Fruit fly (Drosophila melanogaster) whole organism, embryonic: ENCODE data around the gene MRG15.

ENCODE experiments used
- ATbp ChIP-seq: fragments of 200-800 bp; sonication (Bioruptor generic); optimal IDR thresholded peaks from 2 replicates; lab custom pipeline; 2017; ENCODE audit warnings: missing biosample characterization, mild to moderate bottlenecking, missing genetic modification characterization, missing genetic modification reagents
- Atf-2 ChIP-seq: fragments of 200-800 bp; sonication (Bioruptor generic); optimal IDR thresholded peaks from 2 replicates; lab custom pipeline; 2016; ENCODE audit warnings: missing biosample characterization, missing genetic modification characterization
- CG10366 ChIP-seq: fragments of 200-800 bp; sonication (Bioruptor generic); IDR thresholded peaks from 2 replicates; pipeline ENCODE4 v1.3.6; 2022; ENCODE audit warnings: missing biosample characterization, missing genetic modification characterization
- CG10462 ChIP-seq: fragments of 200-800 bp; sonication (Bioruptor generic); optimal IDR thresholded peaks from 2 replicates; lab custom pipeline; 2016; ENCODE audit warnings: missing biosample characterization, missing genetic modification characterization
- CG11085 ChIP-seq: fragments of 200-800 bp; sonication (Bioruptor generic); IDR thresholded peaks from 2 replicates; pipeline ENCODE4 v1.3.6; 2022; ENCODE audit warnings: missing biosample characterization, missing genetic modification characterization
- CG11398 ChIP-seq: fragments of 200-800 bp; sonication (Bioruptor generic); optimal IDR thresholded peaks from 2 replicates; lab custom pipeline; 2016; ENCODE audit warnings: missing biosample characterization, missing genetic modification characterization
- CG11456 ChIP-seq: fragments of 200-800 bp; sonication (Bioruptor generic); IDR thresholded peaks from 3 replicates; pipeline ENCODE4 v1.3.6; 2022; ENCODE audit warnings: missing biosample characterization, missing genetic modification characterization
- CG12391 ChIP-seq: fragments of 200-800 bp; sonication (Bioruptor generic); optimal IDR thresholded peaks from 3 replicates; lab custom pipeline; 2018; ENCODE audit warnings: missing biosample characterization, mild to moderate bottlenecking, missing genetic modification characterization, moderate library complexity
- CG12659 ChIP-seq: fragments of 200-800 bp; sonication (Bioruptor generic); optimal IDR thresholded peaks from 3 replicates; lab custom pipeline; 2017; ENCODE audit warnings: mild to moderate bottlenecking, missing biosample characterization, missing genetic modification reagents, missing genetic modification characterization
- CG14965 ChIP-seq: fragments of 200-800 bp; sonication (Bioruptor generic); optimal IDR thresholded peaks from 2 replicates; lab custom pipeline; 2016; ENCODE audit warnings: missing biosample characterization, missing genetic modification characterization, borderline replicate concordance
- CG17186 ChIP-seq: fragments of 200-800 bp; sonication (Bioruptor generic); optimal IDR thresholded peaks from 3 replicates; lab custom pipeline; 2017; ENCODE audit warnings: missing biosample characterization, missing genetic modification reagents, missing genetic modification characterization
- CG34422 ChIP-seq: fragments of 200-800 bp; sonication (Bioruptor generic); IDR thresholded peaks from 3 replicates; pipeline ENCODE4 v1.3.6; 2022; ENCODE audit warnings: missing biosample characterization, missing genetic modification characterization
- CG3847 ChIP-seq: fragments of 200-800 bp; sonication (Bioruptor generic); IDR thresholded peaks from 2 replicates; pipeline ENCODE4 v1.3.6; 2022; ENCODE audit warnings: missing biosample characterization, missing genetic modification characterization
- CG6683 ChIP-seq: fragments of 200-800 bp; sonication (Bioruptor generic); optimal IDR thresholded peaks from 2 replicates; lab custom pipeline; 2017; ENCODE audit warnings: missing biosample characterization, mild to moderate bottlenecking, missing genetic modification characterization, missing genetic modification reagents
- CG6765 ChIP-seq: fragments of 200-800 bp; sonication (Bioruptor generic); optimal IDR thresholded peaks from 3 replicates; lab custom pipeline; 2017; ENCODE audit warnings: missing biosample characterization, mild to moderate bottlenecking, missing genetic modification characterization
- CG7271 ChIP-seq: fragments of 200-800 bp; sonication (Bioruptor generic); optimal IDR thresholded peaks from 2 replicates; lab custom pipeline; 2018; ENCODE audit warnings: missing biosample characterization, mild to moderate bottlenecking, missing genetic modification characterization, moderate library complexity
- CG7372 ChIP-seq: fragments of 200-800 bp; sonication (Bioruptor generic); IDR thresholded peaks from 2 replicates; pipeline ENCODE4 v1.3.6; 2022; ENCODE audit warnings: missing biosample characterization, missing genetic modification characterization
- CG8290 ChIP-seq, 3 experiments: fragments of 200-800 bp; sonication (Bioruptor generic); optimal IDR thresholded peaks; 2 replicates each; lab custom pipeline; 2016 to 2019; ENCODE audit warnings: missing biosample characterization in 3 of 3, missing genetic modification characterization in 3 of 3, mild to moderate bottlenecking in 2 of 3, moderate library complexity in 1 of 3
- CG8924 ChIP-seq: fragments of 200-800 bp; optimal IDR thresholded peaks from 3 replicates; lab custom pipeline; 2019; ENCODE audit warnings: missing biosample characterization, mild to moderate bottlenecking, missing genetic modification characterization, moderate library complexity
- CG9437 ChIP-seq: fragments of 200-800 bp; sonication (Bioruptor generic); optimal IDR thresholded peaks from 2 replicates; lab custom pipeline; 2018; ENCODE audit warnings: missing biosample characterization, mild to moderate bottlenecking, missing genetic modification characterization
- CG9876 ChIP-seq: fragments of 200-800 bp; sonication (Bioruptor generic); optimal IDR thresholded peaks from 2 replicates; lab custom pipeline; 2016; ENCODE audit warnings: missing biosample characterization, missing genetic modification characterization
- CrebB ChIP-seq: fragments of 200-800 bp; sonication (Bioruptor generic); optimal IDR thresholded peaks from 3 replicates; lab custom pipeline; 2018; ENCODE audit warnings: missing biosample characterization, mild to moderate bottlenecking, missing genetic modification characterization
- D19B ChIP-seq: fragments of 200-800 bp; sonication (Bioruptor generic); optimal IDR thresholded peaks from 2 replicates; lab custom pipeline; 2017; ENCODE audit warnings: missing biosample characterization, mild to moderate bottlenecking, missing genetic modification characterization
- Dip3 ChIP-seq: fragments of 200-800 bp; sonication (Bioruptor generic); optimal IDR thresholded peaks from 3 replicates; lab custom pipeline; 2016; ENCODE audit warnings: missing biosample characterization, missing genetic modification characterization
- E2f1 ChIP-seq: fragments of 200-800 bp; sonication (Bioruptor generic); IDR thresholded peaks from 2 replicates; pipeline ENCODE4 v1.3.6; 2022; ENCODE audit warnings: missing biosample characterization, missing genetic modification characterization
- Elba2 ChIP-seq: fragments of 200-800 bp; sonication (Bioruptor generic); optimal IDR thresholded peaks from 3 replicates; lab custom pipeline; 2016; ENCODE audit warnings: missing biosample characterization, missing genetic modification characterization
- H2.0 ChIP-seq: fragments of 200-800 bp; sonication (Bioruptor generic); IDR thresholded peaks from 2 replicates; pipeline ENCODE4 v1.3.6; 2022; ENCODE audit warnings: missing biosample characterization, missing genetic modification characterization
- Hr39 ChIP-seq: fragments of >200 bp; optimal IDR thresholded peaks from 2 replicates; lab custom pipeline; 2017
- Lhr ChIP-seq: fragments of 200-800 bp; sonication (Bioruptor generic); optimal IDR thresholded peaks from 3 replicates; lab custom pipeline; 2017; ENCODE audit warnings: mild to moderate bottlenecking, missing biosample characterization, missing genetic modification reagents, missing genetic modification characterization
- Nf-YB ChIP-seq: fragments of 200-800 bp; sonication (Bioruptor generic); optimal IDR thresholded peaks from 3 replicates; lab custom pipeline; 2019; ENCODE audit warnings: missing biosample characterization, mild to moderate bottlenecking, missing genetic modification characterization, moderate library complexity
- Optix ChIP-seq: fragments of 200-800 bp; sonication (Bioruptor generic); IDR thresholded peaks from 3 replicates; pipeline ENCODE4 v1.3.6; 2022; ENCODE audit warnings: missing biosample characterization, missing genetic modification characterization
- Pdp1 ChIP-seq, 2 experiments: fragments of 200-800 bp; sonication (Bioruptor generic); optimal IDR thresholded peaks; 3 replicates each; lab custom pipeline; 2016; ENCODE audit warnings: missing biosample characterization in 2 of 2, missing genetic modification characterization in 2 of 2, mild to moderate bottlenecking in 1 of 2, moderate library complexity in 1 of 2
- Trl ChIP-seq, 3 experiments: fragments of >200 bp in 2 of 3; fragments of 200-800 bp in 1 of 3; sonication (Bioruptor generic) in 1 of 3; optimal IDR thresholded peaks; 2 replicates in 1 of 3; 3 replicates in 2 of 3; lab custom pipeline; 2016 to 2017; ENCODE audit warnings: missing biosample characterization in 1 of 3, missing genetic modification characterization in 1 of 3
- YL-1 ChIP-seq: fragments of 200-800 bp; sonication (Bioruptor generic); optimal IDR thresholded peaks from 3 replicates; lab custom pipeline; 2017; ENCODE audit warnings: missing biosample characterization, mild to moderate bottlenecking, missing genetic modification characterization
- ato ChIP-seq: fragments of 200-800 bp; sonication (Bioruptor generic); IDR thresholded peaks from 2 replicates; pipeline ENCODE4 v1.3.6; 2022; ENCODE audit warnings: missing biosample characterization, missing genetic modification characterization; ENCODE audit not compliant: partially characterized antibody
- bab2 ChIP-seq: fragments of 200-800 bp; sonication (Bioruptor generic); optimal IDR thresholded peaks from 2 replicates; lab custom pipeline; 2016; ENCODE audit warnings: missing biosample characterization, missing genetic modification characterization
- br ChIP-seq: fragments of >200 bp; optimal IDR thresholded peaks from 2 replicates; lab custom pipeline; 2017
- caup ChIP-seq: fragments of 200-800 bp; sonication (Bioruptor generic); optimal IDR thresholded peaks from 3 replicates; lab custom pipeline; 2017; ENCODE audit warnings: missing biosample characterization, mild to moderate bottlenecking, missing genetic modification characterization, moderate library complexity; ENCODE audit not compliant: severe bottlenecking
- cg ChIP-seq: fragments of 200-800 bp; sonication (Bioruptor generic); optimal IDR thresholded peaks from 3 replicates; lab custom pipeline; 2019; ENCODE audit warnings: missing biosample characterization, mild to moderate bottlenecking, missing genetic modification characterization, moderate library complexity
- dmrt11E ChIP-seq: fragments of 200-800 bp; sonication (Bioruptor generic); optimal IDR thresholded peaks from 3 replicates; lab custom pipeline; 2018; ENCODE audit warnings: missing biosample characterization, mild to moderate bottlenecking, missing genetic modification characterization, moderate library complexity
- gsb-n ChIP-seq: fragments of 200-800 bp; sonication (Bioruptor generic); optimal IDR thresholded peaks from 3 replicates; lab custom pipeline; 2018; ENCODE audit warnings: missing biosample characterization, mild to moderate bottlenecking, missing genetic modification characterization
- jing ChIP-seq: fragments of 200-800 bp; sonication (Bioruptor generic); optimal IDR thresholded peaks from 2 replicates; lab custom pipeline; 2018; ENCODE audit warnings: missing biosample characterization, mild to moderate bottlenecking, missing genetic modification characterization
- lov ChIP-seq, 2 experiments: fragments of 200-800 bp in 1 of 2; fragments of >200 bp in 1 of 2; sonication (Bioruptor generic) in 1 of 2; IDR thresholded peaks in 1 of 2; optimal IDR thresholded peaks in 1 of 2; 2 replicates in 1 of 2; 3 replicates in 1 of 2; pipeline versions ENCODE4 v1.3.6 to Lab custom; 2017 to 2022; ENCODE audit warnings: missing biosample characterization in 1 of 2, missing genetic modification characterization in 1 of 2
- maf-S ChIP-seq: fragments of 200-800 bp; sonication (Bioruptor generic); optimal IDR thresholded peaks from 2 replicates; lab custom pipeline; 2016; ENCODE audit warnings: missing biosample characterization, missing genetic modification characterization
- mirr ChIP-seq: fragments of 200-800 bp; sonication (Bioruptor generic); optimal IDR thresholded peaks from 3 replicates; lab custom pipeline; 2018; ENCODE audit warnings: missing biosample characterization, mild to moderate bottlenecking, missing genetic modification characterization
- pfk ChIP-seq: fragments of 200-800 bp; sonication (Bioruptor generic); optimal IDR thresholded peaks from 2 replicates; lab custom pipeline; 2018; ENCODE audit warnings: missing biosample characterization, mild to moderate bottlenecking, missing genetic modification characterization, moderate library complexity
- twi ChIP-seq: fragments of 200-800 bp; optimal IDR thresholded peaks from 2 replicates; lab custom pipeline; 2019; ENCODE audit warnings: missing biosample characterization, mild to moderate bottlenecking, missing genetic modification characterization, moderate library complexity
- usp ChIP-seq: fragments of >200 bp; optimal IDR thresholded peaks from 2 replicates; lab custom pipeline; 2017; ENCODE audit warnings: missing biosample characterization, missing genetic modification characterization
- zf30C ChIP-seq: fragments of 200-800 bp; sonication (Bioruptor generic); optimal IDR thresholded peaks from 3 replicates; lab custom pipeline; 2018; ENCODE audit warnings: missing biosample characterization, mild to moderate bottlenecking, missing genetic modification characterization

MRG15 gene

DNA sequence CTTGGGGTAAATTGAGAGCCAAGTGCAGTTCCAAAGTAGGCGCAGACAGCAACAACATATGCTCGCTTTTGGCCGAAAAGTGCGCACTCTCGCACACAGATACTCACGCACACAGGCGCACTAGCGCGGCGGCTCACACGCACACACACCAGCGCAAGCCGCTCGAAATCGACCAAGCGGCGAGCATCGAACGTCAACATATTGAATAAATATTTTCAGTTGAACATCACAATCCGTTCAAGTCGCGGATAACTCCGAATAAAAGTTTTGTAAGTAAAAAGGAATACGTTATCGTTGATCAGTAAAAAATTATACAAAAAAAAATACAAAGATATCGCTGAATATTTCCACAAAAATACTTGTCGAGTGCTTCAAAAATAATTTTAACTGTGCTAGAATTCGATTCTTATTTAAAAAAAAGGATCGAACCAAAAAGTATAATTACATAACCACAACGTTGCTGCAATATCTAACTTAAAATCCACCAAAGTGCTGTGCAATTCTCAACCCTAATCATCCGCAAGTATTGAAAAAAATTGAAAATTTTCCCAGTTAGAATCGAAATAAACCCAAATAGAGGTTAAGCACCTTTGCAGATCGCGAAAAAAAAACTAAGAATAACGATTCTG lies 3.5 kb upstream of the MRG15 start (continued):
- TF ChIP-seq caup (no peak), Lhr (GFP tag; lab: Kevin White, UChicago) (no peak), mirr (no peak), CG12391 (no peak), pfk (GFP tag; lab: Kevin White, UChicago) (no peak), maf-S (GFP tag; lab: Kevin White, UChicago) (no peak), Elba2 (GFP tag; lab: Kevin White, UChicago) (no peak), CG9876 (GFP tag; lab: Kevin White, UChicago) (no peak), Hr39 (lab: Kevin White, UChicago) (no peak), CG6683 (GFP tag; lab: Kevin White, UChicago) (no peak), jing (GFP tag; lab: Kevin White, UChicago) (no peak), zf30C (GFP tag; lab: Kevin White, UChicago) (no peak), cg (GFP tag; lab: Kevin White, UChicago) (peak; percentile 80), CG10462 (no peak), CrebB (tag; lab: Kevin White, UChicago) (no peak), CG6765 (GFP tag; lab: Kevin White, UChicago) (no peak), br (lab: Kevin White, UChicago) (no peak), CG14965 (GFP tag; lab: Kevin White, UChicago) (no peak), CG12659 (no peak), CG11398 (GFP tag; lab: Kevin White, UChicago) (no peak), usp (no peak), ato (GFP tag; lab: Robert Waterston, UW) (no peak), CG3847 (GFP tag; lab: Robert Waterston, UW) (no peak), ATbp (GFP tag; lab: Kevin White, UChicago) (no peak), D19B (GFP tag; lab: Kevin White, UChicago) (no peak), CG8290 (GFP tag; optimal IDR thresholded peaks at IDR 0.05; lab: Kevin White, UChicago) (no peak), CG8290 (tag; optimal IDR thresholded peaks at IDR 0.05; lab: Kevin White, UChicago) (peak in 1 of 2 experiments; percentile 10), bab2 (GFP tag; lab: Kevin White, UChicago) (no peak), twi (tag; lab: Kevin White, UChicago) (no peak), Trl (optimal IDR thresholded peaks at IDR 0.05; lab: Kevin White, UChicago) (peak in 1 of 2 experiments; percentile 39), Trl (GFP tag; optimal IDR thresholded peaks at IDR 0.05; lab: Kevin White, UChicago) (no peak), E2f1 (peak; percentile 5; the same call in 1 of the 2 replicates), CG9437 (no peak), Dip3 (GFP tag; lab: Kevin White, UChicago) (no peak), CG11456 (GFP tag; lab: Robert Waterston, UW) (no peak), CG8924 (tag; lab: Kevin White, UChicago) (no peak), CG17186 (GFP tag; lab: Kevin White, UChicago) (no peak), Atf-2 (no peak), CG7372 (GFP tag; lab: Robert Waterston, UW) (no peak), Optix (GFP tag; lab: Robert Waterston, UW) (no peak), lov (optimal IDR thresholded peaks at IDR 0.05; lab: Kevin White, UChicago) (no peak), lov (GFP tag; IDR thresholded peaks at IDR 0.05; lab: Robert Waterston, UW) (peak; percentile 62; the same call in 1 of the 3 replicates), Nf-YB (no peak), CG7271 (no peak), CG34422 (GFP tag; lab: Robert Waterston, UW) (no peak), YL-1 (GFP tag; lab: Kevin White, UChicago) (no peak), H2.0 (no peak), CG11085 (GFP tag; lab: Robert Waterston, UW) (no peak), dmrt11E (tag; lab: Kevin White, UChicago) (no peak), Pdp1 (GFP tag; optimal IDR thresholded peaks at IDR 0.05; lab: Kevin White, UChicago) (peak in 1 of 2 experiments; percentile 72), CG10366 (GFP tag; lab: Robert Waterston, UW) (no peak), gsb-n (tag; lab: Kevin White, UChicago) (no peak)
